Worm (Caenorhabditis elegans) whole organism, late embryonic: ENCODE data around the gene shk-1.

ENCODE experiments used
- F13H6.1 ChIP-seq: sonication (generic microtip); optimal IDR thresholded peaks from 2 replicates; lab custom pipeline; 2016; ENCODE audit warnings: missing genetic modification characterization, missing compliant biosample characterization
- ama-1 ChIP-seq: fragments of 150-350 bp; optimal IDR thresholded peaks from 2 replicates; lab custom pipeline; 2014
- ceh-18 ChIP-seq: sonication (generic microtip); optimal IDR thresholded peaks from 2 replicates; lab custom pipeline; 2016; ENCODE audit warnings: missing genetic modification characterization, missing compliant biosample characterization
- elt-2 ChIP-seq: sonication (generic microtip); optimal IDR thresholded peaks from 2 replicates; lab custom pipeline; 2016; ENCODE audit warnings: missing genetic modification reagents, missing genetic modification characterization, missing compliant biosample characterization
- fkh-10 ChIP-seq: fragments of 150-350 bp; optimal IDR thresholded peaks from 2 replicates; lab custom pipeline; 2014; ENCODE audit warnings: missing biosample characterization, missing genetic modification reagents, missing genetic modification characterization
- hlh-30 ChIP-seq: sonication (generic microtip); optimal IDR thresholded peaks from 2 replicates; lab custom pipeline; 2017; ENCODE audit warnings: antibody characterized with exemption, missing genetic modification characterization, missing compliant biosample characterization; ENCODE audit not compliant: insufficient read depth
- hlh-8 ChIP-seq: sonication (generic microtip); optimal IDR thresholded peaks from 2 replicates; lab custom pipeline; 2016; ENCODE audit warnings: missing genotype, missing genetic modification characterization, missing compliant biosample characterization
- madf-2 ChIP-seq: sonication (generic microtip); optimal IDR thresholded peaks from 2 replicates; lab custom pipeline; 2017; ENCODE audit warnings: missing genetic modification characterization, missing compliant biosample characterization
- nfya-1 ChIP-seq: sonication (generic microtip); optimal IDR thresholded peaks from 2 replicates; lab custom pipeline; 2017; ENCODE audit warnings: missing genetic modification characterization, mild to moderate bottlenecking, missing compliant biosample characterization, antibody characterized with exemption, moderate library complexity
- nhr-11 ChIP-seq: fragments of 150-350 bp; optimal IDR thresholded peaks from 2 replicates; lab custom pipeline; 2014; ENCODE audit warnings: missing biosample characterization, missing genetic modification characterization
- pat-9 ChIP-seq: fragments of 200-800 bp; sonication (Bioruptor generic); optimal IDR thresholded peaks from 2 replicates; lab custom pipeline; 2018; ENCODE audit warnings: mild to moderate bottlenecking, missing genetic modification characterization, moderate library complexity, missing compliant biosample characterization
- syd-9 ChIP-seq: sonication (generic microtip); optimal IDR thresholded peaks from 2 replicates; lab custom pipeline; 2016; ENCODE audit warnings: mild to moderate bottlenecking, missing genetic modification characterization, moderate library complexity, missing compliant biosample characterization
- unc-3 ChIP-seq, 2 experiments: fragments of 200-800 bp in 1 of 2; sonication (Bioruptor generic) in 1 of 2; sonication (generic microtip) in 1 of 2; conservative IDR thresholded peaks in 1 of 2; optimal IDR thresholded peaks in 1 of 2; 2 replicates each; pipeline versions ENCODE4 v1.3.6 to Lab custom; 2016 to 2022; ENCODE audit warnings: missing compliant biosample characterization in 2 of 2, missing genetic modification characterization in 2 of 2, missing genetic modification reagents in 1 of 2

DNA sequence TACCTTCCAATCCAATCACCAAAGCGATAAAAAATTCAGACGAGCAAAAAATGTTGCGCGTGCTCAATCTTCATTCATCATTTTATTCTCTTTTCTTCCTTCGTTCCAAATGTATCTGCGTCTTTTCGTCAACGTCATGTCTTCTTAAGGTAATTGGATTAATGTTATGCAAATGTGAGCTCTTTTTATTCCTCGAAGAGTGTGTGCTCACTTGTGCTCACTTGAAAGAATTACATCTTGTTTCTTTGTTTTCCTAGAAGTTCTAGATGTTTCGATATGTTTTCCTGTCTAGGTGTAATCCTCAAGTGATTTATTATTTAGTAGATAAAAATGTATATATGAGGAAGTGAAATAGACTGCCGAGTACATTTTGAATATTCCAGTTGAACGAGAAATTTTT is 2.6 kb upstream of the shk-1 start:
- no peak for TF ChIP-seq pat-9 (tag; lab: Kevin White, UChicago)
- TF ChIP-seq ama-1 (lab: Kevin White, UChicago): no peak
- no peak for TF ChIP-seq fkh-10 (GFP tag; lab: Kevin White, UChicago)
- TF ChIP-seq hlh-8: no peak
- TF ChIP-seq F13H6.1 (tag; lab: Kevin White, UChicago): no peak
- no peak for TF ChIP-seq ceh-18 (tag; lab: Kevin White, UChicago)
- TF ChIP-seq nfya-1 (tag; lab: Kevin White, UChicago): no peak
- TF ChIP-seq nhr-11 (tag; lab: Kevin White, UChicago): no peak
- TF ChIP-seq elt-2: no peak
- no peak for TF ChIP-seq unc-3 (GFP tag; conservative IDR thresholded peaks at IDR 0.05; lab: Robert Waterston, UW)
- no peak for TF ChIP-seq unc-3 (tag; optimal IDR thresholded peaks at IDR 0.05; lab: Kevin White, UChicago)
- TF ChIP-seq madf-2: no peak
- TF ChIP-seq syd-9 (tag; lab: Kevin White, UChicago): no peak
- TF ChIP-seq hlh-30: no peak
